Fruit fly (Drosophila melanogaster) whole organism, embryonic: ENCODE data around the gene Tango1.

ENCODE experiments used
- B-H1 ChIP-seq: fragments of 200-800 bp; sonication (Bioruptor generic); IDR thresholded peaks from 3 replicates; pipeline ENCODE4 v1.3.6; 2022; ENCODE audit warnings: missing biosample characterization, missing genetic modification characterization
- CG10209 ChIP-seq: fragments of 200-800 bp; sonication (Bioruptor generic); optimal IDR thresholded peaks from 3 replicates; lab custom pipeline; 2017; ENCODE audit warnings: missing biosample characterization, mild to moderate bottlenecking, missing genetic modification characterization, missing genetic modification reagents
- CG11093 ChIP-seq: fragments of 200-800 bp; sonication (Bioruptor generic); IDR thresholded peaks from 3 replicates; pipeline ENCODE4 v1.3.6; 2022; ENCODE audit warnings: missing biosample characterization, missing genetic modification characterization
- CG12236 ChIP-seq: fragments of 200-800 bp; sonication (Bioruptor generic); optimal IDR thresholded peaks from 2 replicates; lab custom pipeline; 2016; ENCODE audit warnings: missing biosample characterization, missing genetic modification characterization
- CG13424 ChIP-seq: fragments of 200-800 bp; sonication (Bioruptor generic); optimal IDR thresholded peaks from 2 replicates; lab custom pipeline; 2019; ENCODE audit warnings: missing biosample characterization, mild to moderate bottlenecking, missing genetic modification characterization, moderate library complexity
- CG14710 ChIP-seq: fragments of 200-800 bp; sonication (Bioruptor generic); optimal IDR thresholded peaks from 3 replicates; lab custom pipeline; 2019; ENCODE audit warnings: missing biosample characterization, mild to moderate bottlenecking, missing genetic modification characterization, moderate library complexity
- CG1603 ChIP-seq: fragments of 200-800 bp; sonication (Bioruptor generic); optimal IDR thresholded peaks from 2 replicates; lab custom pipeline; 2019; ENCODE audit warnings: missing biosample characterization, mild to moderate bottlenecking, missing genetic modification characterization, moderate library complexity
- CG16815 ChIP-seq: fragments of 200-800 bp; sonication (Bioruptor generic); optimal IDR thresholded peaks from 3 replicates; lab custom pipeline; 2017; ENCODE audit warnings: missing biosample characterization, mild to moderate bottlenecking, missing genetic modification characterization
- CG17612 ChIP-seq: fragments of 200-800 bp; sonication (Bioruptor generic); IDR thresholded peaks from 2 replicates; pipeline ENCODE4 v1.3.6; 2022; ENCODE audit warnings: missing biosample characterization, missing genetic modification characterization
- CG17829 ChIP-seq: fragments of 200-800 bp; optimal IDR thresholded peaks from 2 replicates; lab custom pipeline; 2019; ENCODE audit warnings: missing biosample characterization, mild to moderate bottlenecking, missing genetic modification characterization, moderate library complexity
- CG2120 ChIP-seq: fragments of 200-800 bp; sonication (Bioruptor generic); optimal IDR thresholded peaks from 3 replicates; lab custom pipeline; 2016; ENCODE audit warnings: missing biosample characterization, missing genetic modification characterization
- CG3065 ChIP-seq: fragments of 200-800 bp; sonication (Bioruptor generic); optimal IDR thresholded peaks from 2 replicates; lab custom pipeline; 2016; ENCODE audit warnings: missing biosample characterization, missing genetic modification characterization
- CG31388 ChIP-seq: fragments of 200-800 bp; sonication (Bioruptor generic); optimal IDR thresholded peaks from 2 replicates; lab custom pipeline; 2016; ENCODE audit warnings: missing biosample characterization, missing genetic modification characterization
- CG4707 ChIP-seq: fragments of 200-800 bp; sonication (Bioruptor generic); optimal IDR thresholded peaks from 2 replicates; lab custom pipeline; 2018; ENCODE audit warnings: missing biosample characterization, mild to moderate bottlenecking, missing genetic modification characterization, moderate library complexity
- CG4730 ChIP-seq: fragments of 200-800 bp; sonication (Bioruptor generic); IDR thresholded peaks from 2 replicates; pipeline ENCODE4 v1.3.6; 2022; ENCODE audit warnings: missing biosample characterization, missing genetic modification characterization
- CG6689 ChIP-seq: fragments of 200-800 bp; sonication (Bioruptor generic); IDR thresholded peaks from 2 replicates; pipeline ENCODE4 v1.3.6; 2022; ENCODE audit warnings: missing biosample characterization, missing genetic modification characterization
- CG9817 ChIP-seq: fragments of 200-800 bp; sonication (Bioruptor generic); optimal IDR thresholded peaks from 2 replicates; lab custom pipeline; 2018; ENCODE audit warnings: missing biosample characterization, mild to moderate bottlenecking, missing genetic modification characterization, moderate library complexity
- Dip2 ChIP-seq: fragments of 200-800 bp; sonication (Bioruptor generic); IDR thresholded peaks from 2 replicates; pipeline ENCODE4 v1.3.6; 2022; ENCODE audit warnings: missing biosample characterization, missing genetic modification characterization
- Dp ChIP-seq: fragments of 200-800 bp; sonication (Bioruptor generic); optimal IDR thresholded peaks from 2 replicates; lab custom pipeline; 2018; ENCODE audit warnings: missing biosample characterization, mild to moderate bottlenecking, missing genetic modification characterization, moderate library complexity
- E2f2 ChIP-seq: fragments of 200-800 bp; sonication (Bioruptor generic); IDR thresholded peaks from 2 replicates; pipeline ENCODE4 v1.3.6; 2022; ENCODE audit warnings: missing biosample characterization, missing genetic modification characterization
- Gug ChIP-seq: fragments of 200-800 bp; sonication (Bioruptor generic); IDR thresholded peaks from 4 replicates; pipeline ENCODE4 v1.3.6; 2022; ENCODE audit warnings: missing biosample characterization, missing genetic modification characterization
- Hmr ChIP-seq: fragments of 200-800 bp; sonication (Bioruptor generic); optimal IDR thresholded peaks from 3 replicates; lab custom pipeline; 2017; ENCODE audit warnings: mild to moderate bottlenecking, missing biosample characterization, missing genetic modification reagents, missing genetic modification characterization
- Hr51 ChIP-seq, 2 experiments: fragments of 200-800 bp; sonication (Bioruptor generic); optimal IDR thresholded peaks; 2 replicates in 1 of 2; 3 replicates in 1 of 2; lab custom pipeline; 2016 to 2018; ENCODE audit warnings: missing biosample characterization in 2 of 2, missing genetic modification characterization in 2 of 2, mild to moderate bottlenecking in 1 of 2, moderate library complexity in 1 of 2
- MTF-1 ChIP-seq: fragments of 200-800 bp; sonication (Bioruptor generic); optimal IDR thresholded peaks from 2 replicates; lab custom pipeline; 2018; ENCODE audit warnings: missing biosample characterization, mild to moderate bottlenecking, missing genetic modification characterization, borderline replicate concordance
- Meics ChIP-seq: fragments of 200-800 bp; sonication (Bioruptor generic); optimal IDR thresholded peaks from 2 replicates; lab custom pipeline; 2017; ENCODE audit warnings: missing biosample characterization, mild to moderate bottlenecking, missing genetic modification characterization
- NC2α ChIP-seq: fragments of 200-800 bp; sonication (Bioruptor generic); optimal IDR thresholded peaks from 2 replicates; lab custom pipeline; 2016; ENCODE audit warnings: missing biosample characterization, missing genetic modification characterization
- Nf-YB ChIP-seq: fragments of 200-800 bp; sonication (Bioruptor generic); optimal IDR thresholded peaks from 3 replicates; lab custom pipeline; 2019; ENCODE audit warnings: missing biosample characterization, mild to moderate bottlenecking, missing genetic modification characterization, moderate library complexity
- Nf-YC ChIP-seq: fragments of 200-800 bp; optimal IDR thresholded peaks from 3 replicates; lab custom pipeline; 2019; ENCODE audit warnings: missing biosample characterization, mild to moderate bottlenecking, missing genetic modification characterization, moderate library complexity
- NfI ChIP-seq: fragments of 200-800 bp; sonication (Bioruptor generic); optimal IDR thresholded peaks from 3 replicates; lab custom pipeline; 2018; ENCODE audit warnings: missing biosample characterization, mild to moderate bottlenecking, missing genetic modification characterization, moderate library complexity
- Ptx1 ChIP-seq: fragments of 200-800 bp; sonication (Bioruptor generic); IDR thresholded peaks from 2 replicates; pipeline ENCODE4 v1.3.6; 2022; ENCODE audit warnings: missing biosample characterization, missing genetic modification characterization
- Rx ChIP-seq: fragments of 200-800 bp; sonication (Bioruptor generic); IDR thresholded peaks from 2 replicates; pipeline ENCODE4 v1.3.6; 2022; ENCODE audit warnings: missing biosample characterization, missing genetic modification characterization
- ato ChIP-seq: fragments of 200-800 bp; sonication (Bioruptor generic); IDR thresholded peaks from 2 replicates; pipeline ENCODE4 v1.3.6; 2022; ENCODE audit warnings: missing biosample characterization, missing genetic modification characterization; ENCODE audit not compliant: partially characterized antibody
- bsh ChIP-seq, 2 experiments: fragments of 200-800 bp; sonication (Bioruptor generic); optimal IDR thresholded peaks; 2 replicates each; lab custom pipeline; 2017 to 2018; ENCODE audit warnings: mild to moderate bottlenecking in 2 of 2, missing biosample characterization in 2 of 2, missing genetic modification characterization in 2 of 2, moderate library complexity in 1 of 2
- da ChIP-seq: fragments of 200-800 bp; sonication (Bioruptor generic); optimal IDR thresholded peaks from 2 replicates; lab custom pipeline; 2016; ENCODE audit warnings: missing biosample characterization, missing genetic modification characterization
- dan ChIP-seq: fragments of 200-800 bp; sonication (Bioruptor generic); IDR thresholded peaks from 2 replicates; pipeline ENCODE4 v1.3.6; 2022; ENCODE audit warnings: missing biosample characterization, missing genetic modification characterization
- eyg ChIP-seq: fragments of 200-800 bp; sonication (Bioruptor generic); optimal IDR thresholded peaks from 3 replicates; lab custom pipeline; 2016; ENCODE audit warnings: missing biosample characterization, missing genetic modification characterization
- grn ChIP-seq: fragments of 200-800 bp; sonication (Bioruptor generic); optimal IDR thresholded peaks from 3 replicates; lab custom pipeline; 2017; ENCODE audit warnings: missing biosample characterization, missing genetic modification characterization
- gsb ChIP-seq: fragments of 200-800 bp; sonication (Bioruptor generic); IDR thresholded peaks from 2 replicates; pipeline ENCODE4 v1.3.6; 2022; ENCODE audit warnings: missing biosample characterization, missing genetic modification characterization
- ken ChIP-seq: fragments of 200-800 bp; sonication (Bioruptor generic); IDR thresholded peaks from 3 replicates; pipeline ENCODE4 v1.3.6; 2022; ENCODE audit warnings: missing biosample characterization, missing genetic modification characterization
- mam ChIP-seq: fragments of 200-800 bp; sonication (Bioruptor generic); optimal IDR thresholded peaks from 3 replicates; lab custom pipeline; 2016; ENCODE audit warnings: missing biosample characterization, missing genetic modification characterization
- nmo ChIP-seq: fragments of 200-800 bp; sonication (Bioruptor generic); optimal IDR thresholded peaks from 2 replicates; lab custom pipeline; 2018; ENCODE audit warnings: missing biosample characterization, mild to moderate bottlenecking, missing genetic modification characterization, moderate library complexity
- oc ChIP-seq: fragments of 200-800 bp; sonication (Bioruptor generic); optimal IDR thresholded peaks from 2 replicates; lab custom pipeline; 2018; ENCODE audit warnings: missing biosample characterization, mild to moderate bottlenecking, missing genetic modification characterization, moderate library complexity
- odd ChIP-seq: fragments of 200-800 bp; sonication (Bioruptor generic); optimal IDR thresholded peaks from 2 replicates; lab custom pipeline; 2017; ENCODE audit warnings: missing biosample characterization, mild to moderate bottlenecking, missing genetic modification characterization
- pb ChIP-seq: fragments of 200-800 bp; sonication (Bioruptor generic); optimal IDR thresholded peaks from 3 replicates; lab custom pipeline; 2016; ENCODE audit warnings: missing biosample characterization, missing genetic modification characterization
- pros ChIP-seq: fragments of 200-800 bp; sonication (Bioruptor generic); optimal IDR thresholded peaks from 3 replicates; lab custom pipeline; 2019; ENCODE audit warnings: missing biosample characterization, mild to moderate bottlenecking, missing genetic modification characterization, moderate library complexity
- slp2 ChIP-seq: fragments of 200-800 bp; sonication (Bioruptor generic); optimal IDR thresholded peaks from 2 replicates; lab custom pipeline; 2016; ENCODE audit warnings: missing biosample characterization, missing genetic modification characterization
- tin ChIP-seq: fragments of 200-800 bp; sonication (Bioruptor generic); optimal IDR thresholded peaks from 3 replicates; lab custom pipeline; 2016; ENCODE audit warnings: missing biosample characterization, missing genetic modification characterization
- zen ChIP-seq: fragments of 200-800 bp; sonication (Bioruptor generic); optimal IDR thresholded peaks from 3 replicates; lab custom pipeline; 2018; ENCODE audit warnings: missing biosample characterization, mild to moderate bottlenecking, missing genetic modification characterization, moderate library complexity

Gene Tango1

DNA sequence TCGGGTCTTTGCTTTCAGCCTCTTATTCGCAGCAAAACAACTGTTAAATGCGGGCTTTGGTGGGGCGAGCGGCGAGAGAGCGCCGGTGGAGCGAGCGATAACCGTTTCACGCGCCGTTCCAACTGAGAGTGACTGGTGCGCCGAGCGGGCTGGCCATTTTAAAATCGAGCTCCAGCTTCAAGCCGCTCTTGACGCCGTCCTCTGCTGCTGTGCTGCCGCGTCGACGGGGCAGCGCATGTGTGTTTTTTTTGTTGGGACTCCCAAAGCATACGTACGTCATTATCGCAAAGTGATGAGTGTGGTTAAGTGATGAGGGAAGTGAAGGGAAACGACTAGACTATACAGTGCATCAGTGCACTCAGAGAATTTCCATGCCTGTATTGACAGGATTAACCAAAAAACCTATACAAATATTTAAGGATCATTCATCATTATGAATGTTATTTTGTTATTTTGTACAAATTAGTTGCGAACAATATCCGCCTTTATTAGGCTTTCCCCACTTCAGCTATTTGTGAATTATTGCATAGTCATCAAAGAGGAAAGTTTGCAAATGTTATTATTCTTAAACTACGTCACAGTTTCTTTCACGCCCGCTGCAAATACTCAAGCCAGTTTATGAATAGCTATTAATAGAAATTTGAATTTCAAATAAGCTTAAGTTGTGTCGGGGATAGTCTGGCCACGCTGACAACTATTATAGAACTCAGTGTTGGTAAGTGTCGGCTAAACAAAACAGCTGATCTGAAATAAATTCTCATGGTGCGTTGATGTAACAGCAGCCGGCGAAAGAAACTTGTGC is 24.2 kb downstream of the Tango1 start, which contains the start of gene Spn27A (continued):
- TF ChIP-seq CG2120 (GFP tag; lab: Kevin White, UChicago) (peak; percentile 76), B-H1 (GFP tag; lab: Robert Waterston, UW) (0 out of 3 replicates have a peak, but pooled peaks have one; percentile 32), grn (GFP tag; lab: Kevin White, UChicago) (no peak), CG17612 (no peak), Dp (GFP tag; lab: Kevin White, UChicago) (peak; percentile 76), CG4730 (GFP tag; lab: Robert Waterston, UW) (0 out of 2 replicates have a peak, but pooled peaks have one; percentile 25), Rx (GFP tag; lab: Robert Waterston, UW) (no peak), nmo (GFP tag; lab: Kevin White, UChicago) (peak; percentile 77), CG4707 (GFP tag; lab: Kevin White, UChicago) (no peak), bsh (GFP tag; optimal IDR thresholded peaks at IDR 0.05; lab: Kevin White, UChicago) (peak; percentile 18 to 68), CG16815 (no peak), Gug (GFP tag; lab: Robert Waterston, UW) (0 out of 4 replicates have a peak, but pooled peaks have one; percentile 9), NfI (GFP tag; lab: Kevin White, UChicago) (peak; percentile 61), CG13424 (tag; lab: Kevin White, UChicago) (peak; percentile 61), CG10209 (GFP tag; lab: Kevin White, UChicago) (peak; percentile 56), Hr51 (GFP tag; optimal IDR thresholded peaks at IDR 0.05; lab: Kevin White, UChicago) (peak in 1 of 2 experiments; percentile 30), CG3065 (GFP tag; lab: Kevin White, UChicago) (no peak), ato (GFP tag; lab: Robert Waterston, UW) (no peak), zen (tag; lab: Kevin White, UChicago) (peak; percentile 50), eyg (GFP tag; lab: Kevin White, UChicago) (peak; percentile 1), CG31388 (GFP tag; lab: Kevin White, UChicago) (no peak), CG14710 (tag; lab: Kevin White, UChicago) (peak; percentile 75), Nf-YC (tag; lab: Kevin White, UChicago) (peak; percentile 6), ken (GFP tag; lab: Robert Waterston, UW) (peak; percentile 50; the same call in 2 of the 3 replicates), CG6689 (GFP tag; lab: Robert Waterston, UW) (0 out of 2 replicates have a peak, but pooled peaks have one; percentile 10), NC2α (GFP tag; lab: Kevin White, UChicago) (peak; percentile 51), pros (GFP tag; lab: Kevin White, UChicago) (no peak), CG9817 (peak; percentile 25), pb (GFP tag; lab: Kevin White, UChicago) (peak; percentile 32), oc (tag; lab: Kevin White, UChicago) (peak; percentile 66), odd (GFP tag; lab: Kevin White, UChicago) (peak; percentile 28), CG11093 (GFP tag; lab: Robert Waterston, UW) (no peak), dan (GFP tag; lab: Robert Waterston, UW) (no peak), tin (GFP tag; lab: Kevin White, UChicago) (peak; percentile 48), gsb (GFP tag; lab: Robert Waterston, UW) (no peak), CG17829 (tag; lab: Kevin White, UChicago) (peak; percentile 59), Dip2 (GFP tag; lab: Robert Waterston, UW) (no peak), CG12236 (GFP tag; lab: Kevin White, UChicago) (no peak), MTF-1 (GFP tag; lab: Kevin White, UChicago) (no peak), Ptx1 (no peak; the same call in 1 of the 2 replicates), Nf-YB (GFP tag; lab: Kevin White, UChicago) (peak; percentile 2), CG1603 (tag; lab: Kevin White, UChicago) (peak; percentile 68), Meics (no peak), Hmr (GFP tag; lab: Kevin White, UChicago) (no peak), slp2 (peak; percentile 53), E2f2 (GFP tag; lab: Robert Waterston, UW) (peak; percentile 82), mam (GFP tag; lab: Kevin White, UChicago) (peak; percentile 71), da (GFP tag; lab: Kevin White, UChicago) (no peak)
